Fruit fly (Drosophila melanogaster): ENCODE results near the gene CG4942.

CG4942 gene

dm6 chr3L:9059611-9060203, 13.2 kb upstream of the CG4942 start (continued):
- TF ChIP-seq CG8119 (GFP tag; IDR thresholded peaks at IDR 0.05) (peak; percentile 15; the same call in 1 of the 3 replicates), Smox (GFP tag; optimal IDR thresholded peaks at IDR 0.05) (no peak), CG11294 (GFP tag; IDR thresholded peaks at IDR 0.05) (no peak), Sox102F (GFP tag; optimal IDR thresholded peaks at IDR 0.05) (no peak), Gug (GFP tag; IDR thresholded peaks at IDR 0.05) (no peak), CG9139 (GFP tag; optimal IDR thresholded peaks at IDR 0.05) (no peak), acj6 (GFP tag; optimal IDR thresholded peaks at IDR 0.05) (peak; percentile 24), lz (GFP tag; optimal IDR thresholded peaks at IDR 0.05) (no peak), ss (GFP tag; optimal IDR thresholded peaks at IDR 0.05) (peak in 1 of 2 experiments; percentile 5), CG10669 (GFP tag; optimal IDR thresholded peaks at IDR 0.05) (no peak), CG3032 (tag; optimal IDR thresholded peaks at IDR 0.05) (no peak), Eip78C (GFP tag) (peak; percentile 31), fd85E (GFP tag; optimal IDR thresholded peaks at IDR 0.05) (no peak), CG1621 (tag; optimal IDR thresholded peaks at IDR 0.05) (peak; percentile 2), CG31627 (GFP tag; optimal IDR thresholded peaks at IDR 0.05) (no peak), CG6276 (GFP tag; optimal IDR thresholded peaks at IDR 0.05) (no peak)

dm6 chr3L:9061449-9061848, 11.5 kb upstream of the CG4942 start:
- TF ChIP-seq Ets21C (GFP tag; optimal IDR thresholded peaks at IDR 0.05) (no peak), Met (GFP tag; optimal IDR thresholded peaks at IDR 0.05) (no peak), CG32006 (GFP tag; optimal IDR thresholded peaks at IDR 0.05) (no peak)

DNA sequence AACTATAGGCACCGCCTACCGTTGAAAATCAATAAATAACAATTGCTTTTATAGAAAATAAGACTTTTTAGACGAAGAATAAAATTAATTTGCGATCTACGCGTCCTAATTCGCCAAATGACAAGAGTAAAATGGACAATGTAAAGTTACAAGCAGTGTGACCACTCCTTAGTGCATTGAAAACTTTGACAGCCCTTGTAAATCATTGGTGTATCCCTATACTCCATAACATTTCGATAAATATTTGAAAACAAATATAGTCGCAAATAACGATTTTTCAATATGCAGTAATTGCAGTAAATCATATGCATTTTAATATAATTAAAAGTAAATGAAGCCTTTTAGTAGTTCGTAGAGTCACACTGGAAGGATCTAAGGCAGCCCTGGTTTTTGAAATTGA, 10.1 kb upstream of the CG4942 start:
- TF ChIP-seq Eip78C (GFP tag) (peak; percentile 10), eg (GFP tag; IDR thresholded peaks at IDR 0.05) (no peak)

DNA sequence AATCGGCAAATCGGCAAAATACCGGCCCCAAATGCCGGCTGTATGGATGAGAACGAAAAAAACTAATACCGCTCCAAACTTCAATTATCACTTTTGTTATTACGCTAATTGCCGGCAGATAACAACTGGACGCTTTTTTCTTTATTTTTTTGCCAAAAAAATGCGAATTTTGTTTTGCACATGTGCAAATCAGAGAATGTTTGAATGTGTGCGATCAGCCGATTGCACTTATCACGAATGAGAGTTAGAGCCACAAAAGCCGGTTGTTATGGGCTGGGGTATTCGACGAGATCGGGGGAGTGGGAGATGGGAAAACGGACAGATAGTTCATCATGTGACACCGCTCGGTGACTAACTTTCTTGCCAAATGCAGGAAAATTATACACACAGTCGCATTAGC, 9.3 kb upstream of the CG4942 start:
- TF ChIP-seq ss (GFP tag; optimal IDR thresholded peaks at IDR 0.05) (no peak), vri (GFP tag; optimal IDR thresholded peaks at IDR 0.05) (peak; percentile 11), salr (GFP tag; optimal IDR thresholded peaks at IDR 0.05) (no peak)

- TF ChIP-seq CG34406 (GFP tag; optimal IDR thresholded peaks at IDR 0.05), result no peak
- peak; percentile 19 for TF ChIP-seq Eip78C (GFP tag)
- TF ChIP-seq vri (GFP tag; optimal IDR thresholded peaks at IDR 0.05), result peak; percentile 13
These were observed 8.6 kb upstream of the CG4942 start for dm6 chr3L:9064207-9064754.

DNA sequence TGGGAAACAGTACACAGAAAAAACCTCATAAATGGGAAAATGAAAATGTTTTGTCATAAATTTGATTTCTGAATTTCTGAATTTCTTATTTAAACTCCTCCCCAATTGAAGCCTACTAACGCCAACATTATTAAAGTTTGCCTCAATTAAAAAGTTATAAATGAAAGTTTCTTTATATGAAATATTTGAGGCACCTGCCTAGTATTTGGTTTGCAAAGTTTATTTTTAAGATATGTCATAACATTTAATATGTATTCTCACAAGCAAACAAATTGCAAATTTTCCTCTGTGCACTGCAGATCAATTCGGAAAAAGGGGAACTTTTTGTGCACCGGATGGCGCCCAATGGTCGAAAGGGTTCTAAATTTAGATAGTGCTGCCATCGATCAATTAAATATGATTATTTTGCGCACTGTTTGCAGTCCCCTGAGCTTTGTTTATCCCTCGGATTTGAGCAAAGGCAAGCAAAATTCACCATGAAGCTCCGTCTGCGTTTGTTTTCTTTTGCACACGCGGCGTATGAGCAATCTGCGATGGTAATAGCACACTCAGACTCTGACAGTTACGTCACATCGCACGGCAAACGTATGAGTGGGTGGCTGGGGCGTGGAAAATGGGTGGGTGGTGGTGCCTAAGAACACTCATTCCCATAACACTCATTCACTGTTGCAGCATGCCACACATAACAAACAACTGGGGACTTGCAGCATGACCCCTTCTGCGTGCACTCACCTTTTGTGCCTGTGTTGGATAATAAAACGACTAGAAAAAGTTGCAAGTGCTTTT, 7.7 kb upstream of the CG4942 start:
- no peak for TF ChIP-seq CG1621 (tag; optimal IDR thresholded peaks at IDR 0.05)
- TF ChIP-seq CG11762 (GFP tag; optimal IDR thresholded peaks at IDR 0.05; ENCODE audit: insufficient read depth), result no peak
- peak; percentile 79 for TF ChIP-seq eg (GFP tag; IDR thresholded peaks at IDR 0.05)
- TF ChIP-seq esn (GFP tag; optimal IDR thresholded peaks at IDR 0.05), result peak; percentile 40
- peak; percentile 16 for TF ChIP-seq CG31627 (GFP tag; optimal IDR thresholded peaks at IDR 0.05)
- no peak for TF ChIP-seq CG10669 (GFP tag; optimal IDR thresholded peaks at IDR 0.05)
- no peak for TF ChIP-seq fd85E (GFP tag; optimal IDR thresholded peaks at IDR 0.05)
- TF ChIP-seq CG7368 (GFP tag; optimal IDR thresholded peaks at IDR 0.05), result no peak
- TF ChIP-seq Smox (GFP tag; optimal IDR thresholded peaks at IDR 0.05), result no peak
- peak; percentile 73 for TF ChIP-seq Hr4 (GFP tag; optimal IDR thresholded peaks at IDR 0.05)
- peak; percentile 52 for TF ChIP-seq CG10631 (GFP tag; optimal IDR thresholded peaks at IDR 0.05)
- peak; percentile 74; the same call in 1 of the 2 replicates for TF ChIP-seq CG11294 (GFP tag; IDR thresholded peaks at IDR 0.05)
- peak in 1 of 2 experiments; percentile 77 for TF ChIP-seq salr (GFP tag; optimal IDR thresholded peaks at IDR 0.05)
- peak; percentile 37 for TF ChIP-seq Lpt (GFP tag; optimal IDR thresholded peaks at IDR 0.05)
- TF ChIP-seq net (GFP tag; optimal IDR thresholded peaks at IDR 0.05), result peak; percentile 41
- TF ChIP-seq CG6276 (GFP tag; optimal IDR thresholded peaks at IDR 0.05), result peak; percentile 70
- no peak for TF ChIP-seq Hr38 (GFP tag; optimal IDR thresholded peaks at IDR 0.05)
- peak; percentile 71 for TF ChIP-seq CG32006 (GFP tag; optimal IDR thresholded peaks at IDR 0.05)
- TF ChIP-seq fd59A (GFP tag; optimal IDR thresholded peaks at IDR 0.05), result no peak
- TF ChIP-seq Blimp-1 (GFP tag; optimal IDR thresholded peaks at IDR 0.05), result no peak
- peak; percentile 61; the same call in 1 of the 3 replicates for TF ChIP-seq CG6163 (GFP tag; IDR thresholded peaks at IDR 0.05)
- TF ChIP-seq Sox102F (GFP tag; optimal IDR thresholded peaks at IDR 0.05), result no peak
- TF ChIP-seq Ets21C (GFP tag; optimal IDR thresholded peaks at IDR 0.05), result no peak
- TF ChIP-seq Hr39 (GFP tag; optimal IDR thresholded peaks at IDR 0.05), result peak; percentile 22
- TF ChIP-seq CG6808 (GFP tag; optimal IDR thresholded peaks at IDR 0.05), result no peak
- TF ChIP-seq acj6 (GFP tag; optimal IDR thresholded peaks at IDR 0.05), result peak; percentile 41
- TF ChIP-seq CG6854 (GFP tag; optimal IDR thresholded peaks at IDR 0.05), result no peak
